Fruit fly (Drosophila melanogaster) whole organism, embryonic: ENCODE data around the gene ebd1.

Experiments used
- B-H1 ChIP-seq: fragments of 200-800 bp; sonication (Bioruptor generic); IDR thresholded peaks from 3 replicates; pipeline ENCODE4 v1.3.6; 2022; ENCODE audit warnings: missing biosample characterization, missing genetic modification characterization
- BEAF-32 ChIP-seq: fragments of 200-800 bp; sonication (Bioruptor generic); optimal IDR thresholded peaks from 3 replicates; lab custom pipeline; 2017; ENCODE audit warnings: missing biosample characterization, missing genetic modification characterization, mild to moderate bottlenecking, moderate library complexity, missing genetic modification reagents
- CG10147 ChIP-seq: fragments of 200-800 bp; sonication (Bioruptor generic); optimal IDR thresholded peaks from 2 replicates; lab custom pipeline; 2019; ENCODE audit warnings: missing biosample characterization, mild to moderate bottlenecking, missing genetic modification characterization, moderate library complexity
- CG10543 ChIP-seq: fragments of 200-800 bp; sonication (Bioruptor generic); optimal IDR thresholded peaks from 3 replicates; lab custom pipeline; 2017; ENCODE audit warnings: missing biosample characterization, mild to moderate bottlenecking, missing genetic modification characterization, moderate library complexity
- CG12219 ChIP-seq: fragments of 200-800 bp; sonication (Bioruptor generic); optimal IDR thresholded peaks from 3 replicates; lab custom pipeline; 2018; ENCODE audit warnings: missing biosample characterization, mild to moderate bottlenecking, missing genetic modification characterization
- CG14965 ChIP-seq: fragments of 200-800 bp; sonication (Bioruptor generic); optimal IDR thresholded peaks from 2 replicates; lab custom pipeline; 2016; ENCODE audit warnings: missing biosample characterization, missing genetic modification characterization, borderline replicate concordance
- CG15073 ChIP-seq: fragments of 200-800 bp; sonication (Bioruptor generic); optimal IDR thresholded peaks from 2 replicates; lab custom pipeline; 2016; ENCODE audit warnings: missing biosample characterization, missing genetic modification characterization
- CG15479 ChIP-seq: fragments of 200-800 bp; sonication (Bioruptor generic); optimal IDR thresholded peaks from 3 replicates; lab custom pipeline; 2019; ENCODE audit warnings: missing biosample characterization, mild to moderate bottlenecking, missing genetic modification characterization, moderate library complexity
- CG1603 ChIP-seq: fragments of 200-800 bp; sonication (Bioruptor generic); optimal IDR thresholded peaks from 2 replicates; lab custom pipeline; 2019; ENCODE audit warnings: missing biosample characterization, mild to moderate bottlenecking, missing genetic modification characterization, moderate library complexity
- CG16813 ChIP-seq: fragments of 200-800 bp; sonication (Bioruptor generic); IDR thresholded peaks from 3 replicates; pipeline ENCODE4 v1.3.6; 2022; ENCODE audit warnings: missing biosample characterization, missing genetic modification characterization; ENCODE audit not compliant: partially characterized antibody
- CG17186 ChIP-seq: fragments of 200-800 bp; sonication (Bioruptor generic); optimal IDR thresholded peaks from 3 replicates; lab custom pipeline; 2017; ENCODE audit warnings: missing biosample characterization, missing genetic modification reagents, missing genetic modification characterization
- CG2202 ChIP-seq: fragments of 200-800 bp; sonication (Bioruptor generic); optimal IDR thresholded peaks from 2 replicates; lab custom pipeline; 2018; ENCODE audit warnings: missing biosample characterization, mild to moderate bottlenecking, missing genetic modification characterization
- CG2712 ChIP-seq: fragments of 200-800 bp; optimal IDR thresholded peaks from 3 replicates; lab custom pipeline; 2019; ENCODE audit warnings: missing biosample characterization, mild to moderate bottlenecking, missing genetic modification characterization, moderate library complexity
- CG31388 ChIP-seq: fragments of 200-800 bp; sonication (Bioruptor generic); optimal IDR thresholded peaks from 2 replicates; lab custom pipeline; 2016; ENCODE audit warnings: missing biosample characterization, missing genetic modification characterization
- CG3995 ChIP-seq: fragments of 200-800 bp; sonication (Bioruptor generic); optimal IDR thresholded peaks from 3 replicates; lab custom pipeline; 2016; ENCODE audit warnings: missing biosample characterization, missing genetic modification characterization
- CG5245 ChIP-seq: fragments of 200-800 bp; sonication (Bioruptor generic); optimal IDR thresholded peaks from 3 replicates; lab custom pipeline; 2016; ENCODE audit warnings: missing biosample characterization, missing genetic modification characterization
- CG7556 ChIP-seq: fragments of 200-800 bp; sonication (Bioruptor generic); optimal IDR thresholded peaks from 2 replicates; lab custom pipeline; 2017; ENCODE audit warnings: missing biosample characterization, mild to moderate bottlenecking, missing genetic modification characterization
- CG7745 ChIP-seq: fragments of 200-800 bp; sonication (Bioruptor generic); optimal IDR thresholded peaks from 2 replicates; lab custom pipeline; 2018; ENCODE audit warnings: missing biosample characterization, mild to moderate bottlenecking, missing genetic modification characterization, moderate library complexity
- CG8478 ChIP-seq: fragments of >200 bp; optimal IDR thresholded peaks from 2 replicates; lab custom pipeline; 2018
- Drgx ChIP-seq: fragments of 200-800 bp; sonication (Bioruptor generic); IDR thresholded peaks from 2 replicates; pipeline ENCODE4 v1.3.6; 2022; ENCODE audit warnings: missing biosample characterization, missing genetic modification characterization
- Eip74EF ChIP-seq, 2 experiments: fragments of 200-800 bp in 1 of 2; fragments of >200 bp in 1 of 2; sonication (Bioruptor generic) in 1 of 2; optimal IDR thresholded peaks; 2 replicates each; lab custom pipeline; 2017 to 2019; ENCODE audit warnings: missing biosample characterization in 2 of 2, missing genetic modification characterization in 2 of 2, mild to moderate bottlenecking in 1 of 2, moderate library complexity in 1 of 2
- H15 ChIP-seq: fragments of 200-800 bp; sonication (Bioruptor generic); IDR thresholded peaks from 3 replicates; pipeline ENCODE4 v1.3.6; 2022; ENCODE audit warnings: missing biosample characterization, missing genetic modification characterization
- HLH54F ChIP-seq: fragments of 200-800 bp; sonication (Bioruptor generic); optimal IDR thresholded peaks from 3 replicates; lab custom pipeline; 2016; ENCODE audit warnings: missing biosample characterization, missing genetic modification characterization
- Hmr ChIP-seq: fragments of 200-800 bp; sonication (Bioruptor generic); optimal IDR thresholded peaks from 3 replicates; lab custom pipeline; 2017; ENCODE audit warnings: mild to moderate bottlenecking, missing biosample characterization, missing genetic modification reagents, missing genetic modification characterization
- Hr39 ChIP-seq: fragments of >200 bp; optimal IDR thresholded peaks from 2 replicates; lab custom pipeline; 2017
- Hr51 ChIP-seq, 2 experiments: fragments of 200-800 bp; sonication (Bioruptor generic); optimal IDR thresholded peaks; 2 replicates in 1 of 2; 3 replicates in 1 of 2; lab custom pipeline; 2016 to 2018; ENCODE audit warnings: missing biosample characterization in 2 of 2, missing genetic modification characterization in 2 of 2, mild to moderate bottlenecking in 1 of 2, moderate library complexity in 1 of 2
- Lhr ChIP-seq: fragments of 200-800 bp; sonication (Bioruptor generic); optimal IDR thresholded peaks from 3 replicates; lab custom pipeline; 2017; ENCODE audit warnings: mild to moderate bottlenecking, missing biosample characterization, missing genetic modification reagents, missing genetic modification characterization
- PHDP ChIP-seq: fragments of 200-800 bp; sonication (Bioruptor generic); optimal IDR thresholded peaks from 3 replicates; lab custom pipeline; 2018; ENCODE audit warnings: missing biosample characterization, mild to moderate bottlenecking, missing genetic modification characterization, moderate library complexity
- Pdp1 ChIP-seq, 2 experiments: fragments of 200-800 bp; sonication (Bioruptor generic); optimal IDR thresholded peaks; 3 replicates each; lab custom pipeline; 2016; ENCODE audit warnings: missing biosample characterization in 2 of 2, missing genetic modification characterization in 2 of 2, mild to moderate bottlenecking in 1 of 2, moderate library complexity in 1 of 2
- Poxn ChIP-seq: fragments of 200-800 bp; sonication (Bioruptor generic); IDR thresholded peaks from 2 replicates; pipeline ENCODE4 v1.3.6; 2022; ENCODE audit warnings: missing biosample characterization, missing genetic modification characterization
- Spps ChIP-seq: fragments of 200-800 bp; sonication (Bioruptor generic); optimal IDR thresholded peaks from 2 replicates; lab custom pipeline; 2018; ENCODE audit warnings: missing biosample characterization, mild to moderate bottlenecking, missing genetic modification characterization
- Sry-β ChIP-seq: fragments of 200-800 bp; sonication (Bioruptor generic); optimal IDR thresholded peaks from 2 replicates; lab custom pipeline; 2018; ENCODE audit warnings: missing biosample characterization, mild to moderate bottlenecking, missing genetic modification characterization, moderate library complexity
- al ChIP-seq: fragments of 200-800 bp; sonication (Bioruptor generic); IDR thresholded peaks from 2 replicates; pipeline ENCODE4 v1.3.6; 2022; ENCODE audit warnings: missing biosample characterization, missing genetic modification characterization
- cg ChIP-seq: fragments of 200-800 bp; sonication (Bioruptor generic); optimal IDR thresholded peaks from 3 replicates; lab custom pipeline; 2019; ENCODE audit warnings: missing biosample characterization, mild to moderate bottlenecking, missing genetic modification characterization, moderate library complexity
- crc ChIP-seq: fragments of 200-800 bp; sonication (Bioruptor generic); optimal IDR thresholded peaks from 2 replicates; lab custom pipeline; 2016; ENCODE audit warnings: missing biosample characterization, missing genetic modification characterization
- crp ChIP-seq, 2 experiments: fragments of 200-800 bp; sonication (Bioruptor generic); optimal IDR thresholded peaks; 2 replicates in 1 of 2; 3 replicates in 1 of 2; lab custom pipeline; 2017; ENCODE audit warnings: missing biosample characterization in 2 of 2, missing genetic modification characterization in 2 of 2, mild to moderate bottlenecking in 1 of 2, moderate library complexity in 1 of 2
- jumu ChIP-seq: fragments of 200-800 bp; sonication (Bioruptor generic); optimal IDR thresholded peaks from 3 replicates; lab custom pipeline; 2016; ENCODE audit warnings: missing biosample characterization, missing genetic modification characterization
- klu ChIP-seq: fragments of 200-800 bp; sonication (Bioruptor generic); IDR thresholded peaks from 2 replicates; pipeline ENCODE4 v1.3.6; 2022; ENCODE audit warnings: missing biosample characterization, missing genetic modification characterization
- knrl ChIP-seq: fragments of 200-800 bp; sonication (Bioruptor generic); IDR thresholded peaks from 3 replicates; pipeline ENCODE4 v1.3.6; 2022; ENCODE audit warnings: missing biosample characterization, missing genetic modification characterization; ENCODE audit not compliant: partially characterized antibody
- lov ChIP-seq, 2 experiments: fragments of 200-800 bp in 1 of 2; fragments of >200 bp in 1 of 2; sonication (Bioruptor generic) in 1 of 2; IDR thresholded peaks in 1 of 2; optimal IDR thresholded peaks in 1 of 2; 2 replicates in 1 of 2; 3 replicates in 1 of 2; pipeline versions ENCODE4 v1.3.6 to Lab custom; 2017 to 2022; ENCODE audit warnings: missing biosample characterization in 1 of 2, missing genetic modification characterization in 1 of 2
- nerfin-1 ChIP-seq: fragments of 200-800 bp; sonication (Bioruptor generic); optimal IDR thresholded peaks from 3 replicates; lab custom pipeline; 2019; ENCODE audit warnings: missing biosample characterization, mild to moderate bottlenecking, missing genetic modification characterization, moderate library complexity
- oc ChIP-seq: fragments of 200-800 bp; sonication (Bioruptor generic); optimal IDR thresholded peaks from 2 replicates; lab custom pipeline; 2018; ENCODE audit warnings: missing biosample characterization, mild to moderate bottlenecking, missing genetic modification characterization, moderate library complexity
- p53 ChIP-seq: fragments of 200-800 bp; sonication (Bioruptor generic); optimal IDR thresholded peaks from 2 replicates; lab custom pipeline; 2016; ENCODE audit warnings: missing biosample characterization, missing genetic modification characterization
- peb ChIP-seq: fragments of 200-800 bp; sonication (Bioruptor generic); IDR thresholded peaks from 2 replicates; pipeline ENCODE4 v1.3.6; 2022; ENCODE audit warnings: missing biosample characterization, missing genetic modification characterization
- sens-2 ChIP-seq: fragments of 200-800 bp; sonication (Bioruptor generic); IDR thresholded peaks from 2 replicates; pipeline ENCODE4 v1.3.6; 2022; ENCODE audit warnings: missing biosample characterization, missing genetic modification characterization
- shn ChIP-seq: fragments of 200-800 bp; sonication (Bioruptor generic); optimal IDR thresholded peaks from 3 replicates; lab custom pipeline; 2016; ENCODE audit warnings: missing biosample characterization, missing genetic modification characterization
- slbo ChIP-seq: fragments of 200-800 bp; sonication (Bioruptor generic); IDR thresholded peaks from 2 replicates; pipeline ENCODE4 v1.3.6; 2022; ENCODE audit warnings: missing biosample characterization, missing genetic modification characterization
- ssp ChIP-seq: fragments of 200-800 bp; sonication (Bioruptor generic); IDR thresholded peaks from 2 replicates; pipeline ENCODE4 v1.3.6; 2022; ENCODE audit warnings: missing biosample characterization, missing genetic modification characterization
- zfh1 ChIP-seq: fragments of 200-800 bp; sonication (Bioruptor generic); IDR thresholded peaks from 3 replicates; pipeline ENCODE4 v1.3.6; 2022; ENCODE audit warnings: missing biosample characterization, missing genetic modification characterization

Gene ebd1

DNA sequence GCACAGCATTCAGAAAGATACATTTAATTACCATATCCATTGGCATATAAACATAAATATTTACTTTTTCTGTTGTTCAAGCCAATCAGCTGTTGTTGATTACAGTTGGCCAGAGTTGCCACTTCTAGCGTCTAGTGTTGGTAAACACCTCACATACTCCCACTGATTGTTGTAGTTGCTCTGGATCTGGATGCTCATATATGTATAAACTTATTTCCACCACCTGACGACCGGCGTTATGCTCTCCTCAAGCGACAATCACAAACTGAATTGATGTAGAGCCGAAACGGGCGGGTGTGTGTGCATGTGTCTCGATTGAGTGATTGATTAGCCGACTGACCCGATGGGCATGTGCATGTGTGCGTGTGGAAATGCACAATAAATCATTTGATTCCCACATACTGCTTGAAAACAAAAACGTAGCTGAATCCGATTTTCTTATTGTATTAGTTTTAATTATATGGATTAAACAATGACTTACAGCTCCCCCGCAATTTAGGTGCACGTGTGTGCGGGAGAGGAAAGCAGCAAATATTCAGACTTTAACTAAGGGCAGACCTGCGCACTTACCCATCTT is 3.5 kb downstream of the ebd1 start (continued):
- TF ChIP-seq oc (tag; lab: Kevin White, UChicago) (peak; percentile 42), PHDP (tag; lab: Kevin White, UChicago) (peak; percentile 20), CG1603 (tag; lab: Kevin White, UChicago) (peak; percentile 76), CG15073 (no peak), Drgx (GFP tag; lab: Robert Waterston, UW) (no peak), zfh1 (GFP tag; lab: Robert Waterston, UW) (0 out of 3 replicates have a peak, but pooled peaks have one; percentile 36), CG2202 (no peak), CG5245 (GFP tag; lab: Kevin White, UChicago) (no peak), nerfin-1 (tag; lab: Kevin White, UChicago) (peak; percentile 61), CG2712 (tag; lab: Kevin White, UChicago) (peak; percentile 32), BEAF-32 (GFP tag; lab: Kevin White, UChicago) (peak; percentile 40), slbo (GFP tag; lab: Robert Waterston, UW) (peak; percentile 47; the same call in 1 of the 2 replicates), CG14965 (GFP tag; lab: Kevin White, UChicago) (no peak), CG31388 (GFP tag; lab: Kevin White, UChicago) (no peak), CG17186 (GFP tag; lab: Kevin White, UChicago) (peak; percentile 18), Hr51 (GFP tag; optimal IDR thresholded peaks at IDR 0.05; lab: Kevin White, UChicago) (peak; percentile 26 to 60), klu (peak; percentile 63), crp (GFP tag; optimal IDR thresholded peaks at IDR 0.05; lab: Kevin White, UChicago) (peak; percentile 72 to 96), ssp (no peak), CG10147 (GFP tag; lab: Kevin White, UChicago) (no peak), peb (no peak), CG7745 (tag; lab: Kevin White, UChicago) (no peak), CG12219 (GFP tag; lab: Kevin White, UChicago) (no peak), lov (optimal IDR thresholded peaks at IDR 0.05; lab: Kevin White, UChicago) (no peak), lov (GFP tag; IDR thresholded peaks at IDR 0.05; lab: Robert Waterston, UW) (no peak; the same call in 2 of the 3 replicates), CG3995 (no peak), p53 (GFP tag; lab: Kevin White, UChicago) (no peak), knrl (peak; percentile 40; the same call in 1 of the 3 replicates), sens-2 (GFP tag; lab: Robert Waterston, UW) (no peak), al (no peak), Poxn (no peak), CG10543 (peak; percentile 67), Eip74EF (GFP tag; optimal IDR thresholded peaks at IDR 0.05; lab: Kevin White, UChicago) (peak in 1 of 2 experiments; percentile 33), Lhr (GFP tag; lab: Kevin White, UChicago) (peak; percentile 50), Spps (tag; lab: Kevin White, UChicago) (peak; percentile 5), Pdp1 (GFP tag; optimal IDR thresholded peaks at IDR 0.05; lab: Kevin White, UChicago) (peak; percentile 23 to 45), CG8478 (lab: Kevin White, UChicago) (no peak), Sry-β (GFP tag; lab: Kevin White, UChicago) (peak; percentile 4), H15 (GFP tag; lab: Robert Waterston, UW) (no peak), CG15479 (GFP tag; lab: Kevin White, UChicago) (peak; percentile 70), CG16813 (peak; percentile 17; the same call in 1 of the 3 replicates), B-H1 (no peak), HLH54F (peak; percentile 26), crc (GFP tag; lab: Kevin White, UChicago) (no peak), Hr39 (no peak), jumu (GFP tag; lab: Kevin White, UChicago) (peak; percentile 2), shn (GFP tag; lab: Kevin White, UChicago) (peak; percentile 11), Hmr (GFP tag; lab: Kevin White, UChicago) (peak; percentile 47), CG7556 (GFP tag; lab: Kevin White, UChicago) (peak; percentile 30), cg (GFP tag; lab: Kevin White, UChicago) (peak; percentile 78)
